5 fruit fly cellular contexts compared by ENCODE assay signal in the genomic region with DNA sequence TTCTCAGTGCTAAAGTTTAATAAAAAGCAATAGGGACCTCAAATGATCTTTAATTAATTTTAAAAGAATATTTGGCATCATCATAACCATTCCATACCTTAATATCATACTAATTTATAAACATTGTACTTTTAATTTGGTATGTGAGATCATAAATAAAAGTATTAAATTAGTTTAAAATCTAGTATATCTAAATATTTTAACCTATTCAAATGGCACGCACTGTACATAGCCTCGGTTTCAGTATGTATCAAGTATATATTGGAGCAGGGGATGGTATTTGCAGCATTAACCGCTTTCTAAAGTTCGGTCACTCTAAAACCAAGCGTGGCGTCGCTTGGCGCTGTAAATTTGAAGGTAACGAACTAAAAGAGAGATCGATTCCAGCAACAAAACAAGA.
A peak's percentile ranks its signal among the peaks of the same experiment; 100 is the strongest.
TF ChIP-seq lines count a peak whose summit lies in the region.

Gene pav (plus strand): TSS at position 307 of the 400 bp plus-strand sequence.

- TF ChIP-seq CTCF in whole organism, embryonic (GFP tag; optimal IDR thresholded peaks at IDR 0.05; lab: Kevin White, UChicago), result no peak

TF ChIP-seq in whole organism, adult, 20 proteins besides CTCF, POLR2A, EP300 and RAD21:
- TF ChIP-seq Mnt (GFP tag; optimal IDR thresholded peaks at IDR 0.05; lab: Kevin White, UChicago) (peak; percentile 18), Clk (GFP tag; optimal IDR thresholded peaks at IDR 0.05; lab: Kevin White, UChicago) (no peak), CG33017 (tag; optimal IDR thresholded peaks at IDR 0.05; lab: Kevin White, UChicago) (peak; percentile 36), CG14711 (tag; optimal IDR thresholded peaks at IDR 0.05; lab: Kevin White, UChicago) (peak; percentile 48), CG7101 (tag; optimal IDR thresholded peaks at IDR 0.05; lab: Kevin White, UChicago) (peak; percentile 27), cic (GFP tag; optimal IDR thresholded peaks at IDR 0.05; lab: Kevin White, UChicago) (no peak), CG5204 (GFP tag; optimal IDR thresholded peaks at IDR 0.05; lab: Kevin White, UChicago) (no peak), tj (GFP tag; optimal IDR thresholded peaks at IDR 0.05; lab: Kevin White, UChicago) (no peak), bab1 (GFP tag; optimal IDR thresholded peaks at IDR 0.05; lab: Kevin White, UChicago) (peak; percentile 58)
TF ChIP-seq in whole organism, adult: peak in this region for 5.

TF ChIP-seq in whole organism, embryonic, 481 proteins besides CTCF, POLR2A, EP300 and RAD21 (continues in another document):
- no peak for TF ChIP-seq Gug (GFP tag; IDR thresholded peaks at IDR 0.05; lab: Robert Waterston, UW)
- TF ChIP-seq lmd (GFP tag; IDR thresholded peaks at IDR 0.05; lab: Robert Waterston, UW), result peak; percentile 58
- no peak for TF ChIP-seq CG17328 (GFP tag; IDR thresholded peaks at IDR 0.05; lab: Robert Waterston, UW)
- peak; percentile 49 for TF ChIP-seq sob (GFP tag; IDR thresholded peaks at IDR 0.05; lab: Robert Waterston, UW)
- no peak for TF ChIP-seq CG6854 (GFP tag; optimal IDR thresholded peaks at IDR 0.05; lab: Kevin White, UChicago)
- TF ChIP-seq pb (GFP tag; optimal IDR thresholded peaks at IDR 0.05; lab: Kevin White, UChicago), result no peak
- no peak; the same call in 1 of the 2 replicates for TF ChIP-seq Awh (GFP tag; IDR thresholded peaks at IDR 0.05; lab: Robert Waterston, UW)
- TF ChIP-seq CG4707 (GFP tag; optimal IDR thresholded peaks at IDR 0.05; lab: Kevin White, UChicago), result no peak
- TF ChIP-seq NfI (GFP tag; optimal IDR thresholded peaks at IDR 0.05; lab: Kevin White, UChicago), result no peak
- TF ChIP-seq NC2β (GFP tag; optimal IDR thresholded peaks at IDR 0.05; lab: Kevin White, UChicago), result no peak
- peak; percentile 97 for TF ChIP-seq CG11696 (GFP tag; IDR thresholded peaks at IDR 0.05; lab: Robert Waterston, UW)
- peak; percentile 37; the same call in 1 of the 2 replicates for TF ChIP-seq E2f1 (GFP tag; IDR thresholded peaks at IDR 0.05; lab: Robert Waterston, UW)
- peak; percentile 29; the same call in 1 of the 2 replicates for TF ChIP-seq cas (GFP tag; IDR thresholded peaks at IDR 0.05; lab: Robert Waterston, UW)
- TF ChIP-seq ind (GFP tag; optimal IDR thresholded peaks at IDR 0.05; lab: Kevin White, UChicago), result peak; percentile 31
- TF ChIP-seq pzg (GFP tag; optimal IDR thresholded peaks at IDR 0.05; lab: Kevin White, UChicago), result peak; percentile 77
- TF ChIP-seq CG33557 (GFP tag; optimal IDR thresholded peaks at IDR 0.05; lab: Kevin White, UChicago), result no peak
- TF ChIP-seq cwo (GFP tag; optimal IDR thresholded peaks at IDR 0.05; lab: Kevin White, UChicago), result no peak
- TF ChIP-seq Rfx (GFP tag; IDR thresholded peaks at IDR 0.05; lab: Robert Waterston, UW), result peak; percentile 69
- no peak for TF ChIP-seq ewg (GFP tag; optimal IDR thresholded peaks at IDR 0.05; lab: Kevin White, UChicago)
- TF ChIP-seq Ssrp (tag; optimal IDR thresholded peaks at IDR 0.05; lab: Kevin White, UChicago), result no peak

TF ChIP-seq in whole organism, prepupa, 60 proteins besides CTCF, POLR2A, EP300 and RAD21:
- TF ChIP-seq Eip78C (GFP tag; lab: Kevin White, UChicago), result no peak
- no peak for TF ChIP-seq Met (GFP tag; optimal IDR thresholded peaks at IDR 0.05; lab: Kevin White, UChicago)
- peak; percentile 13 for TF ChIP-seq lz (GFP tag; optimal IDR thresholded peaks at IDR 0.05; lab: Kevin White, UChicago)
- peak; percentile 74 for TF ChIP-seq eg (GFP tag; IDR thresholded peaks at IDR 0.05; lab: Robert Waterston, UW)
- TF ChIP-seq esn (GFP tag; optimal IDR thresholded peaks at IDR 0.05; lab: Kevin White, UChicago), result peak; percentile 54
- no peak for TF ChIP-seq net (GFP tag; optimal IDR thresholded peaks at IDR 0.05; lab: Kevin White, UChicago)
- TF ChIP-seq CG8119 (GFP tag; IDR thresholded peaks at IDR 0.05; lab: Robert Waterston, UW), result peak; percentile 35; the same call in 2 of the 3 replicates
- TF ChIP-seq CG15336 (GFP tag; IDR thresholded peaks at IDR 0.05; lab: Robert Waterston, UW), result peak; percentile 63
- 0 out of 3 replicates have a peak, but pooled peaks have one; percentile 48 for TF ChIP-seq CG6163 (GFP tag; IDR thresholded peaks at IDR 0.05; lab: Robert Waterston, UW)
- peak; percentile 48 for TF ChIP-seq CG3032 (tag; optimal IDR thresholded peaks at IDR 0.05; lab: Kevin White, UChicago)

TF ChIP-seq in whole organism, pupa, 21 proteins besides CTCF, POLR2A, EP300 and RAD21:
- TF ChIP-seq CG17806 (tag; optimal IDR thresholded peaks at IDR 0.05; lab: Kevin White, UChicago) (peak; percentile 18), CG8301 (tag; optimal IDR thresholded peaks at IDR 0.05; lab: Kevin White, UChicago) (no peak), CG10348 (GFP tag; IDR thresholded peaks at IDR 0.05; lab: Robert Waterston, UW) (no peak), CG12605 (GFP tag; IDR thresholded peaks at IDR 0.05; lab: Robert Waterston, UW) (peak; percentile 41), Snoo (tag; optimal IDR thresholded peaks at IDR 0.05; lab: Kevin White, UChicago) (no peak), gl (tag; optimal IDR thresholded peaks at IDR 0.05; lab: Kevin White, UChicago) (no peak), EcR (GFP tag; optimal IDR thresholded peaks at IDR 0.05; lab: Kevin White, UChicago) (no peak), Pif1A (GFP tag; optimal IDR thresholded peaks at IDR 0.05; lab: Kevin White, UChicago) (no peak), CG15710 (tag; optimal IDR thresholded peaks at IDR 0.05; lab: Kevin White, UChicago) (peak; percentile 41), CG9948 (tag; optimal IDR thresholded peaks at IDR 0.05; lab: Kevin White, UChicago) (no peak), Pif1B (GFP tag; optimal IDR thresholded peaks at IDR 0.05; lab: Kevin White, UChicago) (no peak), CG8159 (tag; optimal IDR thresholded peaks at IDR 0.05; lab: Kevin White, UChicago) (no peak), CG4496 (GFP tag; IDR thresholded peaks at IDR 0.05; lab: Robert Waterston, UW) (peak; percentile 55; the same call in 1 of the 3 replicates), Ets98B (GFP tag; IDR thresholded peaks at IDR 0.05; lab: Robert Waterston, UW) (peak; percentile 37; the same call in 1 of the 2 replicates), CG13204 (GFP tag; optimal IDR thresholded peaks at IDR 0.05; lab: Kevin White, UChicago) (no peak), CG32121 (GFP tag; IDR thresholded peaks at IDR 0.05; lab: Robert Waterston, UW) (peak; percentile 55; the same call in 1 of the 2 replicates), CG34367 (tag; optimal IDR thresholded peaks at IDR 0.05; lab: Kevin White, UChicago) (no peak)

TF ChIP-seq in whole organism, wandering third instar larva, 38 proteins besides CTCF, POLR2A, EP300 and RAD21:
- TF ChIP-seq jim (GFP tag; optimal IDR thresholded peaks at IDR 0.05; lab: Kevin White, UChicago), result no peak
- peak; percentile 1 for TF ChIP-seq OdsH (GFP tag; optimal IDR thresholded peaks at IDR 0.05; lab: Kevin White, UChicago)
- no peak for TF ChIP-seq Hr78 (GFP tag; optimal IDR thresholded peaks at IDR 0.05; lab: Kevin White, UChicago)
- TF ChIP-seq woc (GFP tag; optimal IDR thresholded peaks at IDR 0.05; lab: Kevin White, UChicago), result no peak
- no peak for TF ChIP-seq dsf (GFP tag; optimal IDR thresholded peaks at IDR 0.05; lab: Kevin White, UChicago; ENCODE audit: borderline replicate concordance)
